Worm (Caenorhabditis elegans) whole organism, late embryonic: ENCODE measurements around the gene ZK512.4.

ENCODE experiments used
- ama-1 ChIP-seq: fragments of 150-350 bp; optimal IDR thresholded peaks from 2 replicates; lab custom pipeline; 2014
- ets-4 ChIP-seq: sonication (generic microtip); optimal IDR thresholded peaks from 2 replicates; lab custom pipeline; 2016; ENCODE audit warnings: missing genetic modification characterization, missing compliant biosample characterization
- lin-11 ChIP-seq: fragments of 200-800 bp; sonication (Bioruptor generic); optimal IDR thresholded peaks from 2 replicates; lab custom pipeline; 2018; ENCODE audit warnings: mild to moderate bottlenecking, missing genetic modification characterization, missing compliant biosample characterization
- madf-2 ChIP-seq: sonication (generic microtip); optimal IDR thresholded peaks from 2 replicates; lab custom pipeline; 2017; ENCODE audit warnings: missing genetic modification characterization, missing compliant biosample characterization
- pha-4 ChIP-seq: fragments of 150-350 bp; optimal IDR thresholded peaks from 2 replicates; lab custom pipeline; 2018; ENCODE audit warnings: missing biosample characterization, missing genetic modification reagents, missing genetic modification characterization
- pros-1 ChIP-seq: fragments of 150-350 bp; optimal IDR thresholded peaks from 2 replicates; lab custom pipeline; 2014; ENCODE audit warnings: missing biosample characterization, missing genetic modification reagents, missing genetic modification characterization

DNA sequence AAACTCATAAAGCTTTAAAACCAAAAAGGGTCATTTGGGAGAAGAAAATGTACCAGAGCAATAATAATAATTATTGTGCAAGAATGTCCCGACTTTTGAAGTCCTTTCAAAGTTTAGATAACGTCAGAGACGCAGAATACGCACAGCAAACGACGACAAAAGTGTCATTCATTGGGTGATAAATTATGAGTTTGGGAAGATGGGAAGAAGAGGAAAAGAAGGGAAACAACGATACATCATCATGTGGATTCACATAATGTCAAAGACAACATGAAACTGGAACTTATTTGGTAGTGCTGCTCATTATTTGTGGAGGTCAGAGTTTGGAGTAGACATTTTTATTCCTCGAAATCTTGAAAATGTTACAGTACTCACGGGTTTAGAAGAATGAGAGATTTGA, 32.7 kb downstream of the ZK512.4 start:
- TF ChIP-seq ama-1 (lab: Kevin White, UChicago) (no peak), pha-4 (tag; lab: Kevin White, UChicago) (no peak), lin-11 (tag; lab: Kevin White, UChicago) (no peak), ets-4 (no peak), madf-2 (tag; lab: Kevin White, UChicago) (no peak), pros-1 (no peak)
